Worm (Caenorhabditis elegans): ENCODE measurements around the gene E01G6.1.

Gene E01G6.1

ce11 chrX:12230357-12230756, 30.3 kb upstream of the E01G6.1 start (continued):
- TF ChIP-seq pha-4 (GFP tag; IDR thresholded peaks at IDR 0.05), result no peak
- no peak for TF ChIP-seq pha-4 (tag; optimal IDR thresholded peaks at IDR 0.05)
- no peak for TF ChIP-seq jun-1 (tag; optimal IDR thresholded peaks at IDR 0.05)
- TF ChIP-seq madf-9 (GFP tag; conservative IDR thresholded peaks at IDR 0.05), result no peak
- TF ChIP-seq F26F4.8 (GFP tag; conservative IDR thresholded peaks at IDR 0.05), result no peak
- no peak for TF ChIP-seq F10B5.3 (tag; optimal IDR thresholded peaks at IDR 0.05)
- TF ChIP-seq ceh-32 (tag; optimal IDR thresholded peaks at IDR 0.05; ENCODE audit: poor library complexity), result no peak
- no peak for TF ChIP-seq nhr-10 (tag; optimal IDR thresholded peaks at IDR 0.05)
- peak; percentile 79 for TF ChIP-seq dmd-6 (GFP tag; IDR thresholded peaks at IDR 0.05)
- TF ChIP-seq madf-5 (GFP tag; IDR thresholded peaks at IDR 0.05), result no peak
- no peak for TF ChIP-seq mxl-2 (GFP tag; conservative IDR thresholded peaks at IDR 0.05)
- TF ChIP-seq fkh-10 (GFP tag; optimal IDR thresholded peaks at IDR 0.05), result no peak

- TF ChIP-seq ZK337.2 (GFP tag; IDR thresholded peaks at IDR 0.05) (no peak), ceh-32 (tag; optimal IDR thresholded peaks at IDR 0.05; ENCODE audit: poor library complexity) (no peak), pqm-1 (tag; optimal IDR thresholded peaks at IDR 0.05) (peak; percentile 21), nhr-102 (tag; optimal IDR thresholded peaks at IDR 0.05) (no peak), aha-1 (tag) (peak; percentile 5), Y105C5A.15 (GFP tag; IDR thresholded peaks at IDR 0.05) (no peak), daf-16 (GFP tag; optimal IDR thresholded peaks at IDR 0.05) (no peak), daf-16 (tag; optimal IDR thresholded peaks at IDR 0.05) (peak; percentile 61), arid-1 (GFP tag; conservative IDR thresholded peaks at IDR 0.05) (no peak), nhr-28 (tag; optimal IDR thresholded peaks at IDR 0.05) (peak; percentile 16), dve-1 (tag; optimal IDR thresholded peaks at IDR 0.05; ENCODE audit: insufficient read depth) (peak; percentile 28), nhr-6 (tag; optimal IDR thresholded peaks at IDR 0.05) (peak; percentile 74), hlh-11 (tag; optimal IDR thresholded peaks at IDR 0.05) (peak; percentile 5), mdl-1 (tag; optimal IDR thresholded peaks at IDR 0.05) (peak in 1 of 2 experiments; percentile 47)
Observed at ce11 chrX:12234424-12234823, 26.3 kb upstream of the E01G6.1 start.

ce11 chrX:12235388-12235787, 25.3 kb upstream of the E01G6.1 start, which contains the start of gene C23H4.6:
C23H4.6 (plus strand) TSS chrX:12235606.
- TF ChIP-seq unc-62 (GFP tag; optimal IDR thresholded peaks at IDR 0.05 in 1 of 2), result peak in 1 of 2 experiments; percentile 6
- no peak for TF ChIP-seq unc-62 (tag; optimal IDR thresholded peaks at IDR 0.05)
- TF ChIP-seq zip-2 (tag; optimal IDR thresholded peaks at IDR 0.05), result no peak
- TF ChIP-seq aha-1 (tag), result peak; percentile 92
- no peak for TF ChIP-seq ceh-32 (tag; optimal IDR thresholded peaks at IDR 0.05; ENCODE audit: poor library complexity)

- peak; percentile 63 for TF ChIP-seq pqm-1 (tag; optimal IDR thresholded peaks at IDR 0.05)
- no peak for TF ChIP-seq zfp-2 (tag; optimal IDR thresholded peaks at IDR 0.05)
- TF ChIP-seq cey-2 (tag; optimal IDR thresholded peaks at IDR 0.05; ENCODE audit: borderline replicate concordance, insufficient read depth), result no peak
- TF ChIP-seq zip-11 (GFP tag; IDR thresholded peaks at IDR 0.05), result no peak
- no peak for TF ChIP-seq nhr-42 (GFP tag; IDR thresholded peaks at IDR 0.05)
- peak; percentile 38 for TF ChIP-seq nhr-77 (tag; optimal IDR thresholded peaks at IDR 0.05)
- no peak for TF ChIP-seq ceh-62 (tag; optimal IDR thresholded peaks at IDR 0.05)
- no peak for TF ChIP-seq ceh-28 (tag; optimal IDR thresholded peaks at IDR 0.05)
- TF ChIP-seq nhr-237 (tag; optimal IDR thresholded peaks at IDR 0.05), result no peak
- TF ChIP-seq T20F7.1 (GFP tag; optimal IDR thresholded peaks at IDR 0.05), result no peak
- TF ChIP-seq hlh-11 (tag; optimal IDR thresholded peaks at IDR 0.05), result peak; percentile 24
- TF ChIP-seq Y48G9A.11 (GFP tag; IDR thresholded peaks at IDR 0.05), result no peak
- TF ChIP-seq vab-7 (GFP tag; IDR thresholded peaks at IDR 0.05), result no peak
- TF ChIP-seq nhr-25 (tag; optimal IDR thresholded peaks at IDR 0.05; ENCODE audit: borderline replicate concordance, insufficient read depth), result no peak
- TF ChIP-seq fkh-10 (GFP tag; optimal IDR thresholded peaks at IDR 0.05), result no peak
- TF ChIP-seq ceh-32 (tag; optimal IDR thresholded peaks at IDR 0.05; ENCODE audit: poor library complexity), result no peak
- TF ChIP-seq set-16 (GFP tag; IDR thresholded peaks at IDR 0.05), result no peak
- no peak for TF ChIP-seq ceh-44 (GFP tag; IDR thresholded peaks at IDR 0.05)
- TF ChIP-seq zip-2 (tag; optimal IDR thresholded peaks at IDR 0.05), result no peak
- TF ChIP-seq lin-13 (GFP tag; optimal IDR thresholded peaks at IDR 0.05), result no peak
- TF ChIP-seq dve-1 (tag; optimal IDR thresholded peaks at IDR 0.05; ENCODE audit: insufficient read depth), result peak; percentile 5
- no peak for TF ChIP-seq tra-1 (GFP tag; IDR thresholded peaks at IDR 0.05)
- no peak for TF ChIP-seq lin-39 (tag; optimal IDR thresholded peaks at IDR 0.05)
- TF ChIP-seq lim-7 (GFP tag; IDR thresholded peaks at IDR 0.05), result no peak
- TF ChIP-seq nhr-28 (tag; optimal IDR thresholded peaks at IDR 0.05), result peak; percentile 68
- TF ChIP-seq ztf-7 (tag; optimal IDR thresholded peaks at IDR 0.05), result no peak
Observed at ce11 chrX:12241457-12241856, 19.2 kb upstream of the E01G6.1 start, which contains the start of gene cest-3. cest-3 (plus strand) TSS chrX:12241646.

Data from whole organism, L4 larva.